Fruit fly (Drosophila melanogaster): ENCODE data around the gene KrT95D.

DNA sequence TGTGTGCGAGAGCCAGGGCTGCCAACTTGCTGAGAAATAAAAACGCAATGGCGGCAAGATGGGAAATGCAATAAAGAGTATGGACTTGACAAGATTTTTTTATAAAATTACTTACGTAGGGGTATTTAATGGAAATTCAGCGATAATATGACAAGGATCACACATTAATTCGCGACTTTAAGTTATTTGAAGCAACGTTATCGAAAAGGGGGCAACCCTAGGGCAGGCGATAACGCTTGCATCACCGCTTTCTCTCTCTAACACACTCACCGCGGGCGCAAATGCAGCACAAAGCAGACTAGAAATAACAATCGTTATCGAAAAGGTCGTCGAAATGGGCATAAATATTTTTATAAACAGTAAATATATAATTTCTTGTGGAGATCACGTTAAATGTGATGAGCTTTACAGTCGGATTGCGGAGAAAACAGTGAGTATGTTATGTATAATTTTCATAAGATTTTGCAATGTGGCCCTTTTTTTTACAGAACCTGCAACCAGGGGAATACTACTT lies 16.4 kb upstream of the KrT95D start, which contains the start of gene Rox8:
- TF ChIP-seq CG8478 (optimal IDR thresholded peaks at IDR 0.05) (no peak), usp (GFP tag; optimal IDR thresholded peaks at IDR 0.05) (no peak), pan (optimal IDR thresholded peaks at IDR 0.05) (no peak), psq (optimal IDR thresholded peaks at IDR 0.05) (no peak), EcR (GFP tag; optimal IDR thresholded peaks at IDR 0.05) (no peak), Dll (optimal IDR thresholded peaks at IDR 0.05) (no peak)

Measured in whole organism.